Worm (Caenorhabditis elegans): ENCODE measurements around the gene F21G4.3.

Gene F21G4.3

DNA sequence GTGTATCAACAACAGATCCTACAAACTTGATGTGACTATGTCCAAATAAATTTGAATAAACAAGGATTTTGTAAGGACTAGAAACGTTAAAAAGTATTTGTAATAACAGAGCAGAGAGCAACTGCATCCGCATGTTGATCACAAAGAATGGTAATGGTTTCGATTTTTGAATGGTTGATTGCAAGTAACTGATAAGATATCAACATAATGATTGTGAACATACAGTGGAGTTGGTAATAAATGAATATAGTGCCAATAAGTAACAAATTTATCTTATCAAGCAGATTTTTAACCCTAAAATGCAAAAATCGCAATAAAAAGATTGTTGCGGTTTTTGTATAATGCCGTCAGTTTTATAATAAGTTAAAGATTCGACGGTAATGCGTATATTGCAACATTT, 30.0 kb downstream of the F21G4.3 start, which contains the start of gene ugt-23:
ugt-23 (minus strand) TSS at position 212 of the 400 bp plus-strand sequence.
- TF ChIP-seq fkh-10 (GFP tag; optimal IDR thresholded peaks at IDR 0.05) (no peak), nhr-232 (tag; optimal IDR thresholded peaks at IDR 0.05) (no peak), elt-4 (tag; optimal IDR thresholded peaks at IDR 0.05) (no peak), tbx-2 (tag; optimal IDR thresholded peaks at IDR 0.05) (no peak), ceh-9 (tag; optimal IDR thresholded peaks at IDR 0.05) (no peak), elt-2 (tag; optimal IDR thresholded peaks at IDR 0.05) (peak; percentile 70)

DNA sequence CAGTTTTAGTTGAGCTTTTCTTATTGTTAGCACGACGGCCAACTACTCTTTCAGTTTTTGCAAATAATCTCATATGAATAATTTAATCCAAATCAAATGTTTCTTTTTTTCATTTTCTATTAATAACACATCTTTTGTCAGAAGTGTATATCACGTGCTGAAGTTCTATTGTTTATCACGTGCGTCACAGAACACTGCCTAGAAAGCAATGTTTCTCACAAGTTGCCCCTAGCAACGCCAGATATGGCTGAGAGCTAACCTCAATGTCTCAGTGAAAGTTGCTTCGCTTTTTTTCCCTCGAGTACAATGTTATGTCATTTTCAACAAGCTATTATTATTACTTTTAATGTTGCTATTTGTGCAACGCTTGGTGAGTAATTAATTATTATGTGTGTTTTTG, 33.0 kb downstream of the F21G4.3 start:
- TF ChIP-seq hlh-30 (tag; optimal IDR thresholded peaks at IDR 0.05; ENCODE audit: insufficient read depth): peak; percentile 54
- TF ChIP-seq gmeb-2 (tag; optimal IDR thresholded peaks at IDR 0.05): no peak
- TF ChIP-seq fkh-10 (GFP tag; optimal IDR thresholded peaks at IDR 0.05): no peak
- TF ChIP-seq dve-1 (tag; optimal IDR thresholded peaks at IDR 0.05): no peak
- no peak for TF ChIP-seq unc-3 (GFP tag; conservative IDR thresholded peaks at IDR 0.05)
- TF ChIP-seq unc-3 (tag; optimal IDR thresholded peaks at IDR 0.05): no peak
- TF ChIP-seq npax-4 (tag; optimal IDR thresholded peaks at IDR 0.05): no peak
- TF ChIP-seq pqm-1 (tag; optimal IDR thresholded peaks at IDR 0.05): no peak

- TF ChIP-seq sdc-2 (tag; optimal IDR thresholded peaks at IDR 0.05) (no peak), dmd-4 (tag; optimal IDR thresholded peaks at IDR 0.05; ENCODE audit: borderline replicate concordance) (no peak), gmeb-2 (tag; optimal IDR thresholded peaks at IDR 0.05) (no peak), unc-86 (tag; optimal IDR thresholded peaks at IDR 0.05) (no peak), nhr-232 (tag; optimal IDR thresholded peaks at IDR 0.05) (no peak), K09A11.1 (tag; optimal IDR thresholded peaks at IDR 0.05; ENCODE audit: insufficient read depth) (no peak), rnt-1 (tag; optimal IDR thresholded peaks at IDR 0.05) (peak; percentile 31), ama-1 (optimal IDR thresholded peaks at IDR 0.05) (no peak), tbx-2 (tag; optimal IDR thresholded peaks at IDR 0.05) (peak; percentile 44), ceh-2 (tag; optimal IDR thresholded peaks at IDR 0.05) (no peak), ceh-9 (tag; optimal IDR thresholded peaks at IDR 0.05) (no peak), hlh-6 (tag; optimal IDR thresholded peaks at IDR 0.05) (no peak), fkh-10 (GFP tag; optimal IDR thresholded peaks at IDR 0.05) (no peak), ref-2 (tag; optimal IDR thresholded peaks at IDR 0.05) (peak; percentile 19), pqm-1 (tag; optimal IDR thresholded peaks at IDR 0.05) (no peak), ahr-1 (tag; optimal IDR thresholded peaks at IDR 0.05) (no peak), ceh-22 (tag; optimal IDR thresholded peaks at IDR 0.05) (no peak), ceh-6 (GFP tag; optimal IDR thresholded peaks at IDR 0.05) (no peak), ceh-48 (tag; optimal IDR thresholded peaks at IDR 0.05) (no peak), C38D4.7 (GFP tag; optimal IDR thresholded peaks at IDR 0.05) (no peak), unc-42 (tag; optimal IDR thresholded peaks at IDR 0.05) (peak; percentile 41), elt-4 (tag; optimal IDR thresholded peaks at IDR 0.05) (no peak), ceh-45 (GFP tag; IDR thresholded peaks at IDR 0.05) (no peak), hlh-8 (tag; optimal IDR thresholded peaks at IDR 0.05) (no peak), nfya-1 (tag; optimal IDR thresholded peaks at IDR 0.05) (no peak), hlh-13 (GFP tag; optimal IDR thresholded peaks at IDR 0.05) (no peak)
Observed at ce11 chrX:9931362-9931761, 36.4 kb downstream of the F21G4.3 start, which contains the start of gene nra-3. Gene nra-3 (minus strand): TSS chrX:9931462.

DNA sequence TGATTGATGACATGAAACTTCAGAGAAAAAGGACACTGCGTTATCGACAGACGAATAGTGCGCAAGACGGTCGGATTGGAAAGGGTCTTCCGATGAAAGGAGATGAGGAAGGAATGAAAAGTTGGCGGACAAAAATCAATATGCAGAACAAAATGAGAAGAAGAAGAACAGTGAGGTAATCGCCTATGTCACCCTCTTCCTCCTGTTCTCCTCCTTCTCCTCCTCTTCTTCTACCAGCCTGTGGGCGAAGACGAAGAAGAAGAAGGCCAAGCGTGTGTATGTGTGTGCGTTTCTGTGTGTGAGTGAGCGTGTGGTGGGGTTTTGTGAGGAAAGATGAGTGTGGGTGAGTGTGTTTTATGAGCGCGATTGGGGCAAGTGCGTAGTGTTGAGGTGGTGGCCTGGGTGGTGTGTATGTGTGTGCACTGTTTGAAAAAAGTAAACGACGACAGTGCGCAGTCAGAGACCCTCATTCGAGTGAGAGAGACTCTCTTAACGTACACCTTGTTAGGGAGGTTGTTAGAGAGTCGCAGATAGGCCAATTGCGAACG, 37.4 kb downstream of the F21G4.3 start, which contains the start of gene tsp-21:
tsp-21 (plus strand) TSS at position 146 of the 548 bp plus-strand sequence.
- TF ChIP-seq syd-9 (tag; optimal IDR thresholded peaks at IDR 0.05) (peak; percentile 55), elt-2 (tag; optimal IDR thresholded peaks at IDR 0.05) (peak; percentile 81), Y22D7AL.16 (tag; optimal IDR thresholded peaks at IDR 0.05) (no peak), F13H6.1 (tag; optimal IDR thresholded peaks at IDR 0.05) (peak; percentile 16), ceh-24 (tag; optimal IDR thresholded peaks at IDR 0.05) (no peak), fax-1 (tag; optimal IDR thresholded peaks at IDR 0.05) (peak; percentile 42), sdc-2 (tag; optimal IDR thresholded peaks at IDR 0.05) (peak; percentile 81), sox-2 (GFP tag; IDR thresholded peaks at IDR 0.05) (no peak), ets-4 (tag; optimal IDR thresholded peaks at IDR 0.05) (no peak), unc-55 (GFP tag; optimal IDR thresholded peaks at IDR 0.05) (peak; percentile 72), ceh-18 (tag; optimal IDR thresholded peaks at IDR 0.05) (peak; percentile 78), zip-5 (tag; optimal IDR thresholded peaks at IDR 0.05) (no peak), ama-1 (optimal IDR thresholded peaks at IDR 0.05) (no peak), lim-6 (tag; optimal IDR thresholded peaks at IDR 0.05) (no peak), ztf-16 (tag; optimal IDR thresholded peaks at IDR 0.05) (peak; percentile 32), ceh-48 (tag; optimal IDR thresholded peaks at IDR 0.05) (no peak), elt-4 (tag; optimal IDR thresholded peaks at IDR 0.05) (no peak), unc-3 (GFP tag; conservative IDR thresholded peaks at IDR 0.05) (no peak), unc-3 (tag; optimal IDR thresholded peaks at IDR 0.05) (no peak), mec-3 (tag; optimal IDR thresholded peaks at IDR 0.05; ENCODE audit: borderline replicate concordance) (no peak), ttx-3 (tag; optimal IDR thresholded peaks at IDR 0.05) (no peak), npax-4 (tag; optimal IDR thresholded peaks at IDR 0.05) (no peak), pat-9 (tag; optimal IDR thresholded peaks at IDR 0.05) (peak; percentile 10)

All from whole organism, late embryonic.